Worm (Caenorhabditis elegans): Measurements from ENCODE around the gene F44G3.7.

Gene F44G3.7

DNA sequence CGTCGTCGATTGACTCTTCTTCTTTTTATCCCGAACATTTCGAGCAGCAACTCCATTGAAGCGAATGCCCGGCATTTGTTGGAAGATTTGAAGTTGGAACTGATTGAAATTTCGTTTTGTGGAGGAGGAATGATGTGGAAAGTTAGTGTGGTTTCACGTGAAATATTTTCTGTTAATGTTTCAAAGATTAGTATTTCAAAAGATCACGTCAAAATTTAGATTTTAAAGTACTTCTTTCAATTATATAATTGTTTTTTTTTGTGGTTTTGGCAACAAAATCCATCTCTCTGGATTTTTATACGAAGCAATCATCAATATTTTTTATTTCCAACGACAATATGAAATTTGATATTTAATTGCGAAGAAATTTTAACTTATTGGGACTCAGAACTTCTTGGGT is at the start of gene F44G3.7:
Gene F44G3.7, minus strand, starts transcription at position 101 of the 400 bp plus-strand sequence.
- no peak for TF ChIP-seq unc-62 (GFP tag; optimal IDR thresholded peaks at IDR 0.05)

DNA sequence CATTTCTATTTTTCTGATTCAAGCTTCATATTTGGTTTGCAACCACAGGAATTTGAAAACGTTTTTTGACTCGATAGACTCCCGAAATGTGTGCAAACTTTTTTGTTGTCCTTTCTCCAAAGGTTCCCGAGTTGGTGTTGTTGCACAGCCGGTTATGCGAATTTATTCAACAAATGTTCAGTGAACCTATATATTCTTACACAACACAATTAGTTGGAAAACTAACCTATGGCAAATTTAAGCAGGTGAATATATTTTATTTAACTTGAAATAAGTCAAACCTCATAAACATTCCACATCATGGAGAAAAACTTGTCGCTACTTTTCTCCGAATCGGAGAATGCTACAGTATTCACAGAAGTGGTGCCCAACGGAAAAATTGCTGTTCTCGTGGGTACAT is 46.4 kb upstream of the F44G3.7 start, which contains the start of gene srz-14:
Gene srz-14, plus strand, starts transcription at position 301 of the 400 bp plus-strand sequence.
- no peak for TF ChIP-seq unc-62 (GFP tag; optimal IDR thresholded peaks at IDR 0.05)

DNA sequence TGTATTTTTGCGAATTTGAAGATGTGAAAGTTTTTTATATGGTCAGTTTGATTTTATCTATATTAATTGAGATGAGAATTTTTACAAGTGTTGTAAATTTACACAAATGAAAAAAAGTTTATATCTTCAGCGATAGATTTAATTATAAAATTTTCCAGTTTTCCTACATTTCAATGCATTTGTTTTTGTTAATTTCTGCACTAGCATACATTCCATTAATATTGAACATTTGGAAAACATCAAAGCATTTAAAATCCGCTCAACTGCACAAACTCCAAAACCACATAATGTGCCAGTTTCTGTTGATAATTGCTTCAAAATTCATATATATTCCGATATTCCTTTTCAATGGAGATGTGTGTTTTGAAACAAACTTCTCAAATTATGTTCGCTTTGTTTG is 46.0 kb upstream of the F44G3.7 start, which contains the start of gene srh-277:
Gene srh-277, plus strand, starts transcription at position 301 of the 400 bp plus-strand sequence.
- TF ChIP-seq unc-62 (GFP tag; optimal IDR thresholded peaks at IDR 0.05): no peak

DNA sequence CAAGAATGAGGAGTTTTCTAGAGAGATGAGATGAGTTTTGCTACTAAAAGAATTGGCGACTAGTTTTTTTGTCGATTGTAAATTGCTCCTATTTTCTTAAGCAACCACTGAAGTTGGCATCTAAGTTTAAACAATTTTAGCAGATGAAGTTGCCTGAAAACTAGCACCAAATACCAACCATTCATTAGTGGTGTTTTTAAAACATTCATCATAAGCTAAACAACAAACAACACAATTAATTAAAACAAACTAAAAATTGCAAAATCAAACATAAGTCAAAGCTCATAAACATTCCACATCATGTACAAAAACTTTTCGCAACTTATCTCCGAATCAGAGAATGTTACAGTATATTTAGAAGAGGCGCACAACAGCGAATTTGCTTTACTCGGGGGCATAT is 45.2 kb upstream of the F44G3.7 start, which contains the start of gene srz-13:
Gene srz-13, plus strand, starts transcription at position 301 of the 400 bp plus-strand sequence.
- no peak for TF ChIP-seq unc-62 (GFP tag; optimal IDR thresholded peaks at IDR 0.05)

DNA sequence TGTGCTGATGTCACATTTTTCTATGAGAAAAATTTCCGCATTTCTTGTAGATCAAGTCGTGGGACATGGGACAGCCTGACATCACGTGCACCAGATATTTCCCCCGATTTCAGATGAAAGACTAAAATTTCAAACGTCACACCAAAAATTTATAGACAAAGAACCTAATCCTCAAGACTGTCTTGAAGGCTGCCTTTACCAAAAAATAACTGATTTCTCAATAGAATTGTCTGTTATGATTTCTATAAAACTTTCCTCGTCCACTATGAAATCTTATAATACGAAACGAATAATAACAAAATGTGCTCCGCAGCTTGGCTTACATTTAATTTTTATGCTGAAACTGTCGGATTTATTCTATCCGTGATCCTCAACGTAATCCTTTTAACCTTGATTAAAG is 43.4 kb upstream of the F44G3.7 start, which contains the start of gene str-106:
Gene str-106, plus strand, starts transcription at position 301 of the 400 bp plus-strand sequence.
- no peak for TF ChIP-seq unc-62 (GFP tag; optimal IDR thresholded peaks at IDR 0.05)

DNA sequence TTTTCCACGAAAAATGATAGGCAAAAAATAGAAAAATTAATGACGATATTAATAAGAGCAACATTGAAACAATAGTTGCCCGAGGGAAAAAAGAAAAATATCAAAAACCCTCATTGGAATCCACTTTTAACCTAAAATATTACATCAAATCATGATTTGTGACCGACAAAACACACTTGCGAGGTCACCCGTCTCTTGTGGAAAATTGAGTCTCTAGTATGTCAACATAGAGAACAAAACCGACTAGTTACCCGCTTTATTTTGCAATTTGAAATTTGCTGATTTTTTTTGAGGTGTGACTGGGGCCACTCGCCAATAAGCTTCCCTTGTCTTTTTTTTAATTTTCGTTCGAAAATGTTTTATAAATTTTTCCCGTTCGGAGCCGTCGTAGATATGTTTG is 38.8 kb upstream of the F44G3.7 start, which contains the start of gene cyp-33D1:
Gene cyp-33D1, minus strand, starts transcription at position 101 of the 400 bp plus-strand sequence.
- no peak for TF ChIP-seq unc-62 (GFP tag; optimal IDR thresholded peaks at IDR 0.05)

DNA sequence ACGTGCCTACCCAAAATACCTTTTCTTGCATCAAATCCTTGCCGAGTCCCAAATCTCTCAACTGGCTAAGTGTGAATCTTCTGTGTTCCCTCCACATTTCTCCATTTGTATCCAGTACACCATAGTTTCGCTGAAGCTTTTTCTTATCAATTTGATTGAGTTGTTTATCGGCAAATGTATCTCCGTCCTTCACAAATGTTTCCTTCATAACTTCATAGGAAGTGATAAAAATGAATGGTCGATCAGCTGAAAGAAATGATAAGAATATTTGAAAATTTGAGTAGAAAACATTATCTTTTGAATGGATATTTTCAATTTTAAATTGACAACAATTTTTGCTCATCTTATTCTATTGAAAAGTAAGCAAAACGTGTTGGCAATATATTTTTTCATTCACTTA is 38.3 kb upstream of the F44G3.7 start:
- TF ChIP-seq unc-62 (GFP tag; optimal IDR thresholded peaks at IDR 0.05): no peak

DNA sequence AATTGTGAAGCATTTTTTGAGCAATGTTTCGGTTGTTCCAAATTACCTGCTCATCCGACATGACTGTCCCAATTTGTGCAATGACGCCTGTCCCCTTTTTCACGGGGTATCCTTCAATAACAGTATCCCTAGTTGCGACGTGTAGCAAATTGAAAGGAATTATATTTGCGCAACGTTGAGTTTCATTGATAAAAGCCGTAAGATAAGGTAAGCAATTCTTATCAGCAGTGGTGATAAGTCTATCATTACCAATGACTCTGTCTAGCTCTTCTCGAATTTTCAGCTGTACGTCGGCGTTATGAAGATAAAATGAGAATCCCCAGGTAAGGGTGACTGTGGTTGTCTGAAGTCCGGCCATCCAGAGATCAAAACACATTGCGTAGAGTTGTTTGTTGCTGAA is 37.2 kb upstream of the F44G3.7 start:
- TF ChIP-seq unc-62 (GFP tag; optimal IDR thresholded peaks at IDR 0.05): no peak

DNA sequence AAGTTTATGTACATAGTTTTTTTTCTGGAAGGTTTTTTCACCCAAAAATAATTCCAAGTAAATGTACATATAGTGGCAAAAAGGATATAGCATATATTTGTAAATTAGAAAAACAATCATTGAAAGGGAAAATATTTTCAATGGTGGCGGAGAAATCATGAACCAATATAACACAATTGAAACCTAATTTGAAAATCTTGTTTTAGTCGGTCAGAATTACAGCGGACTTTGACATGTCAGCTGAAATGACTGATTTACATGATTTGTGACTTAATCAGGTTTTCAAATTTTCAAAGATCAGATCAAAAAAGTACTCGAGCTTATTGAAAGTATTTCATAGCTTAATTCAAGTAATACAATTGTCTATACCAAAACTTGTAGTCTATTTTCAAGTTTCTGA is 34.8 kb upstream of the F44G3.7 start, which contains the start of gene K05D4.9:
Gene K05D4.9, minus strand, starts transcription at position 101 of the 400 bp plus-strand sequence.
- TF ChIP-seq unc-62 (GFP tag; optimal IDR thresholded peaks at IDR 0.05): no peak

DNA sequence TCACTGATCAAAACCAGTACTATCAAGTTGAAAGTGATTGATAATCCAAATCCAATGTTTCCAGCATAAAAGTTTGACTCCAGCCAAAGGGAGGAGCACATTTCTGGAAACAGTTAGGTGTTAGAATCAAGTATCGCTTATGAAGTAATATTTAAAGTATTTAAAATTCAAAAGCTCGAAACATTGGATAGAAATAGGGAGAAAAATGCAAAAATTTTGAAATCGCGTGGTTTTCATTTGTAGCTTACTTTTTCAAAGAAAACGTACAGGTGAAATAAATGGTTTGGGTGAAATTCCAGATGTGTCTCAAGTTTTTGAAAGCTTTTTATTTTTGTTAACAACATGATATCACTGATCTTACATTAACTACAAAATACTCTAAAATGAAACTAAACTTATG is 32.1 kb upstream of the F44G3.7 start, which contains the start of gene str-111:
Gene str-111, minus strand, starts transcription at position 101 of the 400 bp plus-strand sequence.
- no peak for TF ChIP-seq unc-62 (GFP tag; optimal IDR thresholded peaks at IDR 0.05)

DNA sequence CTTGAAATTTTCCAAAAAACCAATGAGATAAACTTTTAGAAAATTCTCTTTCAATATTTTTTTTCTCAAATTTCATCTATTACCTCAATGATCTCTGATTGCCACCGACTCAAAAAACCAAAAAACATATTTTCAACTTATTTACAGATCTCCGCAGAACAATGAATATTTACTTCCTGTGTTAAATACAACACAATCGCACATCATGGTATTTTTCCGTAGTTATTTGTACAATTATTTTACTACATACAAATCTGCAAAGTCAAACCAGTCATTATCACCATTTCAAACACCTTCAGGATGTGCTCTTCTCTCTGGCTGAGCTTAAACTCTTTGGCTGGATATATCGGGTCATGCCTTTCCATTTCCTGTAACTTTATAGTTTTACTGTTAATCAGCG is 29.0 kb upstream of the F44G3.7 start, which contains the start of gene str-108:
Gene str-108, plus strand, starts transcription at position 301 of the 400 bp plus-strand sequence.
- TF ChIP-seq unc-62 (GFP tag; optimal IDR thresholded peaks at IDR 0.05): no peak

DNA sequence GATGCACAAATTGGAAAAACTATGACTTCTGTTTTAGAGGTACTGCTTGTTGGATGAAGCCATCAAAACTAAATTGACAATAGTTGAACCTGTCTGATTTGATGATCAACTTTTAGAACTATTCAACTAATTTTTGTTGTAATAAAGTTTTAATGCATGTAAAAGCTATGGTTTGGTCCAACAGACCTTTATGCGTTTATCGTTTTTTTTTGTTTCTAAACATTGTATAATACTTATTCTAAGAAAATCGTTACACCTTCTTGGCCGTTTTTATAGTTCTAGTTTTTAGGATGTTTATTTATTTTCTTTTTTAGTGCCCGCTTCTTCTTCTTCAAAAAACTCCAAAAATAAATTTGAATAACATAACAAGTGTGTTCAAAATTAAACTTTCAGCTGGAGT is 26.8 kb upstream of the F44G3.7 start, which contains the start of gene F10A3.12:
Gene F10A3.12, plus strand, starts transcription at position 301 of the 400 bp plus-strand sequence.
- TF ChIP-seq unc-62 (GFP tag; optimal IDR thresholded peaks at IDR 0.05): no peak

DNA sequence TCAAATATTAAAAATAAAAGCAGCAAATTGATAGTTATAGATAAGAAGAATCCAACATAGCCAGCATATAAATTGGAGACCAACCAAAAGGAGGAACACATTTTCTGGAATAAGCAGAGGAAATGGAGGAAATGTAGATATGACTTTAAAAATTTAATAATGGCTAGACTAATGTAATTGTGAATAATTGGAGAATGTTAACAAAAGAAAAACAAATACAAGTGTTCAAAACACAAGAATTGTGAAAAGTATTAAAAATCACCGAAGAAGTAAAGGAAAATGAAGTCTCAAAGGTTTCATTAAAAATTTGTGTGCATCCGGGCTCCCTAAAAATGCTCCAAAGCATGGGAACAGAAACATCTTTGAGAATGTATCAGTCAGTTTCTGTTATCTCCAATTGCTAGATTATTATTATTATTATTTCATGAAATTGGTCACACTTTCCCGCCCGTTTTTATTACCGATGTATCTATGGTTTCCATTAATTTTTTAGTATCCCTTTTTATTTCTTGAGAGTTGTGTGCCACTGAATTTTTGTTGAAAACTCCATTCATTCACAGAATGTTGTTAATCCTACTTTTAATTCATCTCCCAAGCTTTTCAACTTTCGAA is 25.3 kb upstream of the F44G3.7 start, which contains the start of the genes str-109 and F10A3.11:
Gene str-109, minus strand, starts transcription at position 101 of the 612 bp plus-strand sequence.
Gene F10A3.11, plus strand, starts transcription at position 562 of the 612 bp plus-strand sequence.
- TF ChIP-seq unc-62 (GFP tag; optimal IDR thresholded peaks at IDR 0.05): no peak

DNA sequence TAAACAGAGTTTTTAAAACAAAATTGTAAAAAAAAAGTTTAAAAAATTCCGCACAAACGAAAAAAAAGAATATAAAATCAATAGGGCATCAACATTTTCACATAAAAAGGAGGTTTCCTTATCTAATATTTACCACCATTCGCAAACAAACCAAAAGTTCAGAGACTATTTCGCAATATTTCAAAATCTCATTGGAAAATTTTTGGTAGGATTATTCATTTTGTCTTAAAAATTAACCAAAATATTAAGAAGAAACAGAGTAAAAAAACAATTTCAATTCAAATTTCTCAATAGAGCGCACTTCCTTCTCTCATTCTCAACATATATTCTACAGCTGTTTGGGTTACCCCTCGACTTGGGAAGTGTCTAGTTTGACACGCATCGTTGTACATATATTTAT is 23.1 kb upstream of the F44G3.7 start:
- TF ChIP-seq unc-62 (GFP tag; optimal IDR thresholded peaks at IDR 0.05): no peak

DNA sequence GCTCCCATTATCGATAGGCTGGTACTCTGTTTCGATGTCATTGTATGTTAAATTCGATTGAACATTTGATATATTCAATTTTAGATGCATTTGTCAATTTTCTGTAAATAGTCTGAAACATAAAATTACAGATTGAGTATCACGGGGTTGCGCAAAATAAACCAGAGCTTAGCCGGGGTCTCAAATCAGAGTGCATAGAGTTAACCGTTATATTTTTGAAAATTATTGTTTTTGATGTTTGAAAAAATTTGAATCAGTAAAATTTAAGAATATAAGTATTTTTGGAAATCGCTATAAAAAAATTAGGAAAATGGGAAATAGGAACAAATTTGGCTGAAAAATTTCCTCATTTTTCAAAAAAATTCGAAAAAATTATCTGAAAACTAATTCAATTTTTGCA is 22.7 kb upstream of the F44G3.7 start, which contains the start of gene F10A3.17:
Gene F10A3.17, minus strand, starts transcription at position 101 of the 400 bp plus-strand sequence.
- TF ChIP-seq unc-62 (GFP tag; optimal IDR thresholded peaks at IDR 0.05): no peak

DNA sequence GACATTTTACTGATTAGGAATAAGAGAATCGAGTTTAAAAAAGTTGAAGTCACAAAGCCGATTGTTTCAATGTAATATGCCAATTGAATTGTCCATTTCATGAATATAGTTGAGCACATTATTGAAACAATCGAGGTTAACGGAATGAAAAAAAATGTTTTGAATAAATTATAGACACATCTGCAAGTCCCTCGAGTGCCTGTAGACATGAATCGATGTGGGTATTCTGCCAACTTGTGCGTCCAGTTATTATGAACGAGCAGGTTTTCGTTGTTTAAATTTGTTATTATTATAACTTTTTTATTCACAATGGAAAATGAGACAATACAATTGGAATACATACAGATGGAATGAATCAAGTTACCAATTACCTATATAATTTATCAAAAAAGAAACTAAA is 21.4 kb upstream of the F44G3.7 start, which contains the start of gene str-99:
Gene str-99, minus strand, starts transcription at position 101 of the 400 bp plus-strand sequence.
- no peak for TF ChIP-seq unc-62 (GFP tag; optimal IDR thresholded peaks at IDR 0.05)

DNA sequence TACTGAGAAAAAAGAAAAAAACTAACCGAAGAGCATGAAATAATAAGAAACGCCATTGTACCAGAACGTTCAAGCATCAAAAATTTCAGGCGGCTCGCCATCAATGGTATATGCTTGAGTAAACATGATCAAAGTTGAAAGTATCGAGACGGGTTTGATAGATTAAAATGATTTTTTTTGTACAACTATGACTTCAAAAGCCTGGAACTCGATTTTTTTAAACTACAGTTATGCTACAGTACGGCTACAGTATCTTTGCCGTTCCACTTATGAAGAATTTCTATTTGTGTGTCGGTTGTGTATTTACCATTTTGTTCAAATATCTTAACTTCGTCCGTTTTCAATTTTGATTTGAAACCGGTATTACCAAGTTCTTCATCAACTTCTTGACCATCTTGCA is 18.2 kb upstream of the F44G3.7 start, which contains the start of gene str-97:
Gene str-97, minus strand, starts transcription at position 101 of the 400 bp plus-strand sequence.
- TF ChIP-seq unc-62 (GFP tag; optimal IDR thresholded peaks at IDR 0.05): no peak

All from whole organism, dauer.